Worm (Caenorhabditis elegans): ENCODE results near the gene T22E5.1.

DNA sequence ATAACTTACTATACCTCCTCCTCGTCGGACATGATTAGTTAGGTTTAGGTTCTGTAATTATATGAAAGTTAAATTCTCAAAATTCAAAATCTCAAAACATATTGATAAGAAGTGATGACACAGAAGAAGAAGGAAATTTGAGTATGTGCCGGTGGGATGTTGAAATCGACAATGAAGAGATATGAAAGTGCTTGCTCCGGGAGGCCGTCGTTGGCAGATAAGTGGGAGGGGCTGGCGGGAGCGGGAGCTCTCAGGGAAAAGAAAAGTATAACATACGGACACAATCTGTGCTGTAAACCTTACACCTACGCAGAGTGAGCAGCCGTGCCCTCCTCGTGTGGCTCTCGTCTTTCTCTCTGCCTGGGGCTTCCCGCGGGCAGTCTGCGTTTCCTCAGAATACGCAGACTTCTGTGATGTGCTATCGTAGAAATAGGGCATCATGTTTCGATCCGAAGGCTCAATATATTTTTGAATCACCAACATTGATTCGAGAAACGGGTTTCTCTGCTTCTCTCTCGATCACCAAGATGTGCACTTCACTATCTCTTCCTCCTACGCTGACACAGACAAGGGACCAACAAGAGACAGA is 2.4 kb upstream of the T22E5.1 start, which contains the start of gene mup-2:
- TF ChIP-seq hlh-17 (GFP tag; optimal IDR thresholded peaks at IDR 0.05; ENCODE audit: borderline replicate concordance) (no peak), elt-2 (tag; optimal IDR thresholded peaks at IDR 0.05) (no peak), blmp-1 (tag; optimal IDR thresholded peaks at IDR 0.05) (no peak), pqm-1 (tag; optimal IDR thresholded peaks at IDR 0.05) (no peak), ceh-63 (GFP tag; optimal IDR thresholded peaks at IDR 0.05) (no peak), F16B12.6 (tag; optimal IDR thresholded peaks at IDR 0.05) (no peak), pag-3 (tag; optimal IDR thresholded peaks at IDR 0.05; ENCODE audit: borderline replicate concordance, insufficient read depth) (peak; percentile 77)
